Worm (Caenorhabditis elegans) whole organism, L3 larva: ENCODE data around the gene let-70.

Source experiments
- R02D3.7 ChIP-seq: fragments of 150-350 bp; optimal IDR thresholded peaks from 2 replicates; lab custom pipeline; 2014; ENCODE audit warnings: missing biosample characterization, missing genetic modification characterization
- ZK546.5 ChIP-seq: sonication (generic microtip); optimal IDR thresholded peaks from 2 replicates; lab custom pipeline; 2017; ENCODE audit warnings: missing biosample characterization, missing genetic modification characterization
- aly-2 ChIP-seq: fragments of 150-350 bp; optimal IDR thresholded peaks from 2 replicates; lab custom pipeline; 2014; ENCODE audit warnings: missing biosample characterization, missing genetic modification characterization
- ama-1 ChIP-seq: fragments of 150-350 bp; optimal IDR thresholded peaks from 2 replicates; lab custom pipeline; 2018
- ceh-16 ChIP-seq: sonication (generic microtip); optimal IDR thresholded peaks from 2 replicates; lab custom pipeline; 2017; ENCODE audit warnings: missing biosample characterization, missing genetic modification characterization
- ceh-28 ChIP-seq: fragments of 150-350 bp; optimal IDR thresholded peaks from 2 replicates; lab custom pipeline; 2014; ENCODE audit warnings: missing biosample characterization, missing genetic modification reagents, missing genetic modification characterization
- ceh-82 ChIP-seq: fragments of 150-350 bp; optimal IDR thresholded peaks from 2 replicates; lab custom pipeline; 2014; ENCODE audit warnings: missing biosample characterization, missing genetic modification characterization
- ceh-9 ChIP-seq: sonication (generic microtip); optimal IDR thresholded peaks from 2 replicates; lab custom pipeline; 2018; ENCODE audit warnings: missing biosample characterization, missing genetic modification characterization
- daf-12 ChIP-seq: fragments of 150-350 bp; optimal IDR thresholded peaks from 2 replicates; lab custom pipeline; 2014; ENCODE audit warnings: missing biosample characterization, missing genetic modification reagents, missing genetic modification characterization
- egl-27 ChIP-seq: sonication (generic microtip); optimal IDR thresholded peaks from 4 replicates; lab custom pipeline; 2017; ENCODE audit warnings: missing biosample characterization, missing genetic modification reagents, missing genetic modification characterization
- egl-5 ChIP-seq: fragments of 150-350 bp; optimal IDR thresholded peaks from 2 replicates; lab custom pipeline; 2017; ENCODE audit warnings: missing biosample characterization, missing genetic modification reagents, missing genetic modification characterization, inconsistent platforms
- elt-1 ChIP-seq: fragments of 150-350 bp; optimal IDR thresholded peaks from 2 replicates; lab custom pipeline; 2014; ENCODE audit warnings: missing biosample characterization, missing genetic modification characterization
- elt-2 ChIP-seq: sonication (generic microtip); optimal IDR thresholded peaks from 2 replicates; lab custom pipeline; 2016; ENCODE audit warnings: missing genetic modification reagents, mild to moderate bottlenecking, missing genetic modification characterization, missing compliant biosample characterization
- elt-3 ChIP-seq, 3 experiments: fragments of 150-350 bp in 1 of 3; sonication (generic microtip) in 2 of 3; optimal IDR thresholded peaks; 2 replicates in 2 of 3; 4 replicates in 1 of 3; lab custom pipeline; 2014 to 2017; ENCODE audit warnings: missing biosample characterization in 3 of 3, missing genetic modification characterization in 3 of 3
- eor-1 ChIP-seq, 2 experiments: fragments of 150-350 bp; optimal IDR thresholded peaks; 2 replicates each; lab custom pipeline; 2014 to 2018; ENCODE audit warnings: missing biosample characterization in 2 of 2, missing genetic modification characterization in 2 of 2
- fkh-10 ChIP-seq: sonication (generic microtip); optimal IDR thresholded peaks from 2 replicates; lab custom pipeline; 2017; ENCODE audit warnings: missing biosample characterization, missing genetic modification reagents, missing genetic modification characterization
- fkh-2 ChIP-seq: fragments of 150-350 bp; optimal IDR thresholded peaks from 2 replicates; lab custom pipeline; 2014; ENCODE audit warnings: missing biosample characterization, missing genetic modification reagents, missing genetic modification characterization
- fos-1 ChIP-seq: fragments of 150-350 bp; optimal IDR thresholded peaks from 2 replicates; lab custom pipeline; 2014; ENCODE audit warnings: missing biosample characterization, missing genetic modification characterization
- hmg-11 ChIP-seq: sonication (generic microtip); optimal IDR thresholded peaks from 2 replicates; lab custom pipeline; 2016; ENCODE audit warnings: missing genetic modification characterization, missing compliant biosample characterization
- jun-1 ChIP-seq: fragments of 150-350 bp; optimal IDR thresholded peaks from 2 replicates; lab custom pipeline; 2014; ENCODE audit warnings: missing biosample characterization, missing genetic modification reagents, missing genetic modification characterization
- lin-15B ChIP-seq: fragments of 150-350 bp; optimal IDR thresholded peaks from 2 replicates; lab custom pipeline; 2014; ENCODE audit warnings: missing biosample characterization, missing genetic modification characterization
- lin-39 ChIP-seq: fragments of 150-350 bp; optimal IDR thresholded peaks from 2 replicates; lab custom pipeline; 2018; ENCODE audit warnings: missing biosample characterization, missing genetic modification reagents, missing genetic modification characterization
- lsy-12 ChIP-seq: sonication (generic microtip); optimal IDR thresholded peaks from 2 replicates; lab custom pipeline; 2016; ENCODE audit warnings: mild to moderate bottlenecking, missing genetic modification characterization, missing compliant biosample characterization
- mdl-1 ChIP-seq: fragments of 150-350 bp; optimal IDR thresholded peaks from 2 replicates; lab custom pipeline; 2014; ENCODE audit warnings: missing biosample characterization, missing genetic modification characterization
- mml-1 ChIP-seq: fragments of 150-350 bp; sonication (generic microtip); optimal IDR thresholded peaks from 3 replicates; lab custom pipeline; 2014; ENCODE audit warnings: missing biosample characterization, missing genetic modification characterization
- nfya-1 ChIP-seq: sonication (generic microtip); optimal IDR thresholded peaks from 2 replicates; lab custom pipeline; 2017; ENCODE audit warnings: missing genetic modification characterization, mild to moderate bottlenecking, missing compliant biosample characterization, antibody characterized with exemption, moderate library complexity; ENCODE audit not compliant: insufficient read depth
- nhr-11 ChIP-seq: fragments of 150-350 bp; optimal IDR thresholded peaks from 2 replicates; lab custom pipeline; 2014; ENCODE audit warnings: missing biosample characterization, missing genetic modification characterization
- nhr-12 ChIP-seq: fragments of 150-350 bp; optimal IDR thresholded peaks from 2 replicates; lab custom pipeline; 2014; ENCODE audit warnings: missing biosample characterization, missing genetic modification characterization
- nhr-23 ChIP-seq: fragments of 150-350 bp; optimal IDR thresholded peaks from 2 replicates; lab custom pipeline; 2014; ENCODE audit warnings: missing biosample characterization, missing genetic modification reagents, missing genetic modification characterization
- nhr-237 ChIP-seq: fragments of 150-350 bp; optimal IDR thresholded peaks from 2 replicates; lab custom pipeline; 2014; ENCODE audit warnings: missing biosample characterization, missing genetic modification characterization
- nhr-25 ChIP-seq: sonication (generic microtip); optimal IDR thresholded peaks from 2 replicates; lab custom pipeline; 2017; ENCODE audit warnings: missing biosample characterization, missing genetic modification characterization
- nhr-28 ChIP-seq: fragments of 150-350 bp; optimal IDR thresholded peaks from 2 replicates; lab custom pipeline; 2014; ENCODE audit warnings: missing biosample characterization, missing genetic modification characterization
- nhr-43 ChIP-seq: sonication (generic microtip); optimal IDR thresholded peaks from 2 replicates; lab custom pipeline; 2016; ENCODE audit warnings: mild to moderate bottlenecking, missing genetic modification characterization, missing compliant biosample characterization; ENCODE audit not compliant: poor library complexity, severe bottlenecking
- nhr-67 ChIP-seq: fragments of 150-350 bp; optimal IDR thresholded peaks from 2 replicates; lab custom pipeline; 2014; ENCODE audit warnings: missing biosample characterization, missing genetic modification characterization
- nhr-76 ChIP-seq: fragments of 150-350 bp; sonication (generic microtip); optimal IDR thresholded peaks from 5 replicates; lab custom pipeline; 2014; ENCODE audit warnings: missing biosample characterization, missing genetic modification characterization
- nhr-77 ChIP-seq: fragments of 150-350 bp; optimal IDR thresholded peaks from 2 replicates; lab custom pipeline; 2014; ENCODE audit warnings: missing biosample characterization, missing genetic modification characterization
- pha-4 ChIP-seq: fragments of 150-350 bp; optimal IDR thresholded peaks from 2 replicates; lab custom pipeline; 2014; ENCODE audit warnings: missing biosample characterization, missing genetic modification reagents, missing genetic modification characterization
- pqm-1 ChIP-seq: fragments of 150-350 bp; optimal IDR thresholded peaks from 2 replicates; lab custom pipeline; 2017; ENCODE audit warnings: missing biosample characterization, missing genetic modification characterization, inconsistent platforms
- sea-2 ChIP-seq: fragments of 150-350 bp; sonication (generic microtip); optimal IDR thresholded peaks from 4 replicates; lab custom pipeline; 2014; ENCODE audit warnings: missing biosample characterization, missing genetic modification reagents, missing genetic modification characterization
- skn-1 ChIP-seq: fragments of 150-350 bp; optimal IDR thresholded peaks from 2 replicates; lab custom pipeline; 2014; ENCODE audit warnings: missing biosample characterization, missing genetic modification characterization
- snpc-4 ChIP-seq: fragments of 150-350 bp; optimal IDR thresholded peaks from 2 replicates; lab custom pipeline; 2014; ENCODE audit warnings: missing biosample characterization, missing genetic modification characterization
- tbx-2 ChIP-seq: sonication (generic microtip); optimal IDR thresholded peaks from 2 replicates; lab custom pipeline; 2016; ENCODE audit warnings: mild to moderate bottlenecking, missing genetic modification characterization, missing compliant biosample characterization
- unc-39 ChIP-seq: sonication (generic microtip); optimal IDR thresholded peaks from 4 replicates; lab custom pipeline; 2017; ENCODE audit warnings: missing biosample characterization, missing genetic modification characterization
- unc-62 ChIP-seq: fragments of 150-350 bp; sonication (generic microtip); optimal IDR thresholded peaks from 4 replicates; lab custom pipeline; 2014; ENCODE audit warnings: missing biosample characterization, missing genetic modification reagents, missing genetic modification characterization
- zag-1 ChIP-seq: fragments of 150-350 bp; optimal IDR thresholded peaks from 2 replicates; lab custom pipeline; 2014; ENCODE audit warnings: missing biosample characterization, missing genetic modification characterization
- ztf-11 ChIP-seq: fragments of 150-350 bp; optimal IDR thresholded peaks from 2 replicates; lab custom pipeline; 2014; ENCODE audit warnings: missing biosample characterization, missing genetic modification characterization
- ztf-4 ChIP-seq: fragments of 150-350 bp; optimal IDR thresholded peaks from 2 replicates; lab custom pipeline; 2014; ENCODE audit warnings: missing biosample characterization, missing genetic modification characterization

Gene let-70

DNA sequence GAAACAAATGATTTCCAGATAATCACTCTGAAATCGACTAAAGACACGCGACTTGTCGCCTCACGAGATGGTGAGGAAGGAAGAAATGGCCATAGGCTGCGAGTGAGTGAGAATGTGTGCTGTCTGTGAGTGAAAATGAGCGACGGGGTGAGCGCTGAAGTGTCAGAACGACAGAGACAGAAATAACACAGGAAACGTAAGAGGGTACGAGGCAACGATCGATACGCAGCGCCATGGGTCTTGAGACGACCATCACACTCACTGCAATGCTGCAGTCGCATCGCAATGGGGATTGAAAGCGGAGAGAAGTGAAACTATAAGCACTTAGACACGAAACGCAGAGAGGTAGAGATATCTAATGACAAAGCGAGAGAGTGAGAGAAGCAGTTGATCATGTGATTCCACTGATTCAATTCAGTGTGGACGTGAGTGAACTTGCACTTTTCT lies 759 bp upstream of the let-70 start:
- peak; percentile 12 for TF ChIP-seq elt-1 (tag; lab: Kevin White, UChicago)
- TF ChIP-seq zag-1 (tag; lab: Kevin White, UChicago): peak; percentile 91
- no peak for TF ChIP-seq ztf-11
- peak; percentile 89 for TF ChIP-seq ama-1 (lab: Kevin White, UChicago)
- peak; percentile 88 for TF ChIP-seq pha-4 (tag; lab: Kevin White, UChicago)
- TF ChIP-seq jun-1 (tag; lab: Kevin White, UChicago): peak; percentile 92
- TF ChIP-seq elt-3 (tag; optimal IDR thresholded peaks at IDR 0.05; lab: Kevin White, UChicago): peak in 1 of 3 experiments; percentile 1
- peak; percentile 99 for TF ChIP-seq hmg-11
- peak; percentile 86 for TF ChIP-seq tbx-2 (tag; lab: Kevin White, UChicago)
- peak; percentile 91 for TF ChIP-seq egl-27
- TF ChIP-seq lsy-12: peak; percentile 88
- no peak for TF ChIP-seq aly-2 (tag; lab: Kevin White, UChicago)
- TF ChIP-seq skn-1 (tag; lab: Kevin White, UChicago): peak; percentile 80
- peak; percentile 74 for TF ChIP-seq R02D3.7
- peak; percentile 91 for TF ChIP-seq lin-39 (tag; lab: Kevin White, UChicago)
- peak; percentile 37 for TF ChIP-seq fkh-2 (tag; lab: Kevin White, UChicago)
- no peak for TF ChIP-seq ceh-16
- peak; percentile 13 for TF ChIP-seq mdl-1 (tag; lab: Kevin White, UChicago)
- peak; percentile 54 for TF ChIP-seq nhr-76 (tag; lab: Kevin White, UChicago)
- no peak for TF ChIP-seq nhr-28 (tag; lab: Kevin White, UChicago)
- peak; percentile 80 for TF ChIP-seq elt-2
- peak; percentile 41 for TF ChIP-seq pqm-1 (tag; lab: Kevin White, UChicago)
- peak; percentile 22 for TF ChIP-seq ceh-82
- no peak for TF ChIP-seq eor-1 (tag; optimal IDR thresholded peaks at IDR 0.05; lab: Kevin White, UChicago)
- no peak for TF ChIP-seq nhr-67 (tag; lab: Kevin White, UChicago)
- TF ChIP-seq fkh-10 (GFP tag; lab: Kevin White, UChicago): peak; percentile 49
- no peak for TF ChIP-seq mml-1 (tag; lab: Kevin White, UChicago)
- peak; percentile 90 for TF ChIP-seq unc-62 (GFP tag; lab: Kevin White, UChicago)
- peak; percentile 86 for TF ChIP-seq nhr-43 (tag; lab: Kevin White, UChicago)
- peak; percentile 94 for TF ChIP-seq nfya-1 (tag; lab: Kevin White, UChicago)
- TF ChIP-seq nhr-25: peak; percentile 96
- TF ChIP-seq nhr-77 (tag; lab: Kevin White, UChicago): peak; percentile 16
- TF ChIP-seq daf-12 (tag; lab: Kevin White, UChicago): no peak
- TF ChIP-seq nhr-12 (tag; lab: Kevin White, UChicago): no peak
- no peak for TF ChIP-seq unc-39 (tag; lab: Kevin White, UChicago)
- TF ChIP-seq nhr-11 (tag; lab: Kevin White, UChicago): peak; percentile 83
- peak; percentile 55 for TF ChIP-seq snpc-4
- TF ChIP-seq ZK546.5 (tag; lab: Kevin White, UChicago): peak; percentile 16
- peak; percentile 96 for TF ChIP-seq ceh-28 (tag; lab: Kevin White, UChicago)
- peak; percentile 83 for TF ChIP-seq lin-15B (tag; lab: Kevin White, UChicago)
- TF ChIP-seq nhr-237: no peak
- TF ChIP-seq ceh-9: no peak
- peak; percentile 92 for TF ChIP-seq nhr-23 (tag; lab: Kevin White, UChicago)
- TF ChIP-seq sea-2 (GFP tag; lab: Kevin White, UChicago): peak; percentile 21
- no peak for TF ChIP-seq fos-1 (tag; lab: Kevin White, UChicago)
- peak; percentile 20 for TF ChIP-seq ztf-4 (tag; lab: Kevin White, UChicago)
- TF ChIP-seq egl-5 (tag; lab: Kevin White, UChicago): peak; percentile 96
